Fruit fly (Drosophila melanogaster) S2 (cell line): Measurements from ENCODE around the gene Esp.

Experiments used
- CG8478 ChIP-seq: fragments of >200 bp; optimal IDR thresholded peaks from 2 replicates; lab custom pipeline; 2018
- CTCF ChIP-seq, 2 experiments: fragments of >200 bp; optimal IDR thresholded peaks; 2 replicates each; lab custom pipeline; 2018

- TF ChIP-seq CTCF (optimal IDR thresholded peaks at IDR 0.05; lab: Kevin White, UChicago) = no peak
- TF ChIP-seq CG8478 (lab: Kevin White, UChicago) = no peak
Measured at dm6 chr3R:24857459-24857858, 15.7 kb downstream of the Esp start, which contains the start of gene CAH4.
